Fruit fly (Drosophila melanogaster): Measurements from ENCODE around the gene Cpr76Bd.
A peak's percentile ranks its signal among the peaks of the same experiment; 100 is the strongest.

The Cpr76Bd gene

DNA sequence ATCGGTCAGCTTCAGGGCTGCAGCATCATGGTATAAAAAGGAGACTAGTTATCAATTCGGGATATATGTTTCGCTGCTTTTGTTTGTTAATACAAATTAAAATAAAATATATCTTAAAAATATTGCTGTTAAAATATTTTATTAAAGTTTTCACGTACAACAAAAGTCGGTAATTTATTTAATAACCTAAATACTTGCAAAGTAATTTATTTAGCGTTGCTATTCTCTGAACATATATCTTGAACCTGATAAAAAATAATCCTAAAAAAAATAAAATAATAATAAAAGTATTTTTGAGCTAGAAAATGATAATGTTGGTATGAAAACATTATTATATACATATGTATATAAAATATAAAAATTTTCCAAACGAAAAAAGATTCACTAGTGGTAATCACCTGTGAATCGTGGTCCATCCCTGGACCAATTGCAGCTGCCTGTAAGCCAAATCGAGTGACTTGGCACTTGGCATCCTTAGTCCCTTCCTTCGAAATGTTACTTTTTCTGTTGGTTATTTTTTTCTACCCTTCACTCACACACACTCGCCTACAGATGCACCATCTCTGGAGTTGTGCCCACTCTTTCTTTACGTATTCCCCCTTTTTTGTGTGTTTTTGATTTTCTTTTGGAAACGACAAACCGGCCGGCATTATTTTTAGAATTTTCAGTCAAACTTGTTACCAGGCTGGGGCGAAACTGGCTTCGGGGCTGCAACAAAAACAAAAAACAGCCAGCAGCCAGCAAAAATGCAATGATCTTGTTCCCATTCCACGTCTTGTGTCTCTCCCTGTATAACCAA lies 24.9 kb downstream of the Cpr76Bd start:
- no peak for TF ChIP-seq CG14711 (tag; optimal IDR thresholded peaks at IDR 0.05)
- TF ChIP-seq Hr96 (GFP tag; optimal IDR thresholded peaks at IDR 0.05), result no peak
- TF ChIP-seq CG5204 (GFP tag; optimal IDR thresholded peaks at IDR 0.05), result no peak
- no peak for TF ChIP-seq CG7045 (GFP tag; optimal IDR thresholded peaks at IDR 0.05)

DNA sequence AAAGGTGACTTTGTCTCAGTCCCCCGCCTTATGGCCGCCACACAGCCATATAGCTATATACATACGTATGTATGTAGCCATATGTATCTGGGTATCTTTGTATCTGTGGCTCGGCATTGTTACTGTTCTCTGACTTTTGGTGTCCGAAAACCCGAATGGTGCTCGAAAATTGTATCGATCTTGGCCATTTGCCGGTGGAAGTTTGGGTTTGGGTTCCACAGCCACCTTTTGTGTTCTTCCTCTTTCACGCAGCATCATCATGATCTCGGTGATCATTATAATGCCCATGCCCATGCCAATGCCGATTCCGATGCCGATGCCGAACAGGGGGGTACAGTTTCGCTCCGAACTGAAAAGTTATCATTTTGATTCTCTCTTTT lies 25.4 kb downstream of the Cpr76Bd start:
- no peak for TF ChIP-seq bab1 (GFP tag; optimal IDR thresholded peaks at IDR 0.05)
- no peak for TF ChIP-seq toe (GFP tag; optimal IDR thresholded peaks at IDR 0.05)
- no peak for TF ChIP-seq CG7101 (tag; optimal IDR thresholded peaks at IDR 0.05)
- TF ChIP-seq tj (GFP tag; optimal IDR thresholded peaks at IDR 0.05), result no peak
- no peak for TF ChIP-seq CG11617 (GFP tag; optimal IDR thresholded peaks at IDR 0.05)

- TF ChIP-seq CG1620 (GFP tag; optimal IDR thresholded peaks at IDR 0.05) (no peak), Clk (GFP tag; optimal IDR thresholded peaks at IDR 0.05) (no peak), CG14711 (tag; optimal IDR thresholded peaks at IDR 0.05) (no peak), CG11617 (GFP tag; optimal IDR thresholded peaks at IDR 0.05) (no peak), cnc (optimal IDR thresholded peaks at IDR 0.05) (no peak), CG33017 (tag; optimal IDR thresholded peaks at IDR 0.05) (no peak), CG7045 (GFP tag; optimal IDR thresholded peaks at IDR 0.05) (no peak), Mnt (GFP tag; optimal IDR thresholded peaks at IDR 0.05) (no peak), CG12768 (GFP tag; optimal IDR thresholded peaks at IDR 0.05) (no peak), pad (GFP tag; optimal IDR thresholded peaks at IDR 0.05) (no peak), CG5204 (GFP tag; optimal IDR thresholded peaks at IDR 0.05) (no peak)
Measured at dm6 chr3L:19558674-19559073, 26.1 kb downstream of the Cpr76Bd start.

DNA sequence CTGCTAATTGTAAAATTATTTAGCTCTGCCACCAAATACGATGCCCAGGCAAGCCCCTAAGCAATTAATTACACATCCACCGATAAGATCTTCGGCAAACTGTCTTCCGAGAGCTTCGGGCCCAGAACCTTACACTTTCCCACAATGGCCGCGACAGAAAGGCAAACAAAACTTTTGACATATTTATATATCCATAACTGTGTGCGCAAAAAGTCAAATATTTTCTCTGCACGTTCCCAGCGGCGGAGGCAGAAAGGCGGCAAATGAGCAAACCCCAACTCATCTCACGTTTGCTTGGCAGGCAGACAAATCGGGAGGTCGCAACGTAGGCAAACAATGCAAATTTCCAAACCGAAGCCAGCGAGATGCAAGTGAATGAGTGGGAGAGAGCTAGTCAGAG lies 26.6 kb downstream of the Cpr76Bd start:
- TF ChIP-seq CG11617 (GFP tag; optimal IDR thresholded peaks at IDR 0.05) (no peak), pad (GFP tag; optimal IDR thresholded peaks at IDR 0.05) (no peak), Crg-1 (GFP tag; optimal IDR thresholded peaks at IDR 0.05) (no peak), cic (GFP tag; optimal IDR thresholded peaks at IDR 0.05) (no peak), tj (GFP tag; optimal IDR thresholded peaks at IDR 0.05) (no peak), CG33017 (tag; optimal IDR thresholded peaks at IDR 0.05) (no peak)

DNA sequence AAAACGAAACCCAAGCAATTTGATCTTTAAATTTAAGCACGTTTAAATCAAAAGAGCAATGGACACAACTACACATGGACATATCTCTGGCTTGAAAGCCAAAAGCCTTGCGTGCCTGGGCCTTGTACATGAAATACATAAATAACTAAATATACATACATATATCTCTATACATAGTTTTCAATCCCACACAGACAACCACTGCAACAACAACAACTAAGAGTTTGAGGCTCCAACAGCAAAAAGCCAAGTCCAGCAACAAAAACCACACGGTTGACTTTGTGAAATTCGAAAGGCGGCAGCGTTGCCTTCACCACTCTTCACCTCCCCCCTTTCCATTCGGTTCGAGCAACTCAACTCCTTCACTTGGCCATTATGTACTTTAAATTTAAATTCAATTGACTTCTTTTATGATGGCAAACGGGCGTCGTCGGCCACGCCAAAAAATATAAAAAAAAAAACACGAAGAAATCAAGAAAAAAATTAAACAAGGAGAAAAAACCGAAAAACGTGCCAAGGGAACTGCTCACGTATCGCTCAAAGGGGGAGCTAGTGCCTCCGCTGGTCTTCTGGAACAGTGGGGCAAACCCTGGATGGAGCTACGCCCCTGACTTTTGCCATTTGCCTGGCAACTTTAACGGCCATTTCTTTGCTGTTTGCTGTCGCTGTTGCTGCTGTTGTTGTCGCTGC lies 27.6 kb downstream of the Cpr76Bd start:
- no peak for TF ChIP-seq Hr96 (GFP tag; optimal IDR thresholded peaks at IDR 0.05)
- no peak for TF ChIP-seq toe (GFP tag; optimal IDR thresholded peaks at IDR 0.05)
- TF ChIP-seq Mnt (GFP tag; optimal IDR thresholded peaks at IDR 0.05), result no peak
- no peak for TF ChIP-seq pad (GFP tag; optimal IDR thresholded peaks at IDR 0.05)
- TF ChIP-seq CG1620 (GFP tag; optimal IDR thresholded peaks at IDR 0.05), result no peak
- no peak for TF ChIP-seq CG14711 (tag; optimal IDR thresholded peaks at IDR 0.05)
- TF ChIP-seq ovo (GFP tag; optimal IDR thresholded peaks at IDR 0.05), result no peak
- no peak for TF ChIP-seq Crg-1 (GFP tag; optimal IDR thresholded peaks at IDR 0.05)
- no peak for TF ChIP-seq CG11617 (GFP tag; optimal IDR thresholded peaks at IDR 0.05)
- no peak for TF ChIP-seq cic (GFP tag; optimal IDR thresholded peaks at IDR 0.05)
- TF ChIP-seq CG12768 (GFP tag; optimal IDR thresholded peaks at IDR 0.05), result no peak
- TF ChIP-seq cnc (optimal IDR thresholded peaks at IDR 0.05), result no peak
- no peak for TF ChIP-seq CG7101 (tag; optimal IDR thresholded peaks at IDR 0.05)
- no peak for TF ChIP-seq CG5204 (GFP tag; optimal IDR thresholded peaks at IDR 0.05)
- TF ChIP-seq tj (GFP tag; optimal IDR thresholded peaks at IDR 0.05), result no peak

DNA sequence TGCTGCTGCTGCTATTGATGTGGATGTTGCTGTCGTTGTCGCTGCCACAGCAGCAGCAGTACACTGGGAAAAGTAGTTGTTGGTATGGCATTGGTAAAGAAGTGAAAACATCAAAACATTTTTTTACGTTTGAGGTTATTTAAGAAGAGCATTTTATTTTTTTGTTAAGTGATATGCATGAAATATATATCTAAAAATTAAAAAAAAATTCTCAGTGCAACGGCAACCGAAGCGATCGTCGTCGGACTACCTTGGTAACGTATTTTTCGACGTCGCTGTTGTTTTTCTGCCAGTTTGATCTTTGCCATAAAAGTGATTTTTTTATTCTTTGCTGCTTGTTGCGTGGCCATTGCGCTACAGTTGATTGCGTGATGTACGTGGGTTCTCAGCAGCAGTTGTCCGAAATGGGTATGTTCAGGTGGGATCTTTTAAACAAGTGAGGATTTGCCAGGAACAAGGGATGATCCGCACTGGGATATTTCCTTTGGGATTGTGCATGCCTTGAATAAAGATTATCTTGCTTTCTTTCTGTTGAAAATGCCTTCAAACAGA lies 28.2 kb downstream of the Cpr76Bd start:
- TF ChIP-seq pad (GFP tag; optimal IDR thresholded peaks at IDR 0.05) (no peak), Crg-1 (GFP tag; optimal IDR thresholded peaks at IDR 0.05) (no peak), cnc (optimal IDR thresholded peaks at IDR 0.05) (no peak), kay (GFP tag; ENCODE audit: borderline replicate concordance) (no peak), toe (GFP tag; optimal IDR thresholded peaks at IDR 0.05) (no peak), ovo (GFP tag; optimal IDR thresholded peaks at IDR 0.05) (no peak), CG7101 (tag; optimal IDR thresholded peaks at IDR 0.05) (peak; percentile 33), CG11617 (GFP tag; optimal IDR thresholded peaks at IDR 0.05) (no peak), CG7045 (GFP tag; optimal IDR thresholded peaks at IDR 0.05) (peak; percentile 57), Mnt (GFP tag; optimal IDR thresholded peaks at IDR 0.05) (no peak), CG12768 (GFP tag; optimal IDR thresholded peaks at IDR 0.05) (no peak), tj (GFP tag; optimal IDR thresholded peaks at IDR 0.05) (no peak), CG14711 (tag; optimal IDR thresholded peaks at IDR 0.05) (peak; percentile 28), CG5204 (GFP tag; optimal IDR thresholded peaks at IDR 0.05) (peak; percentile 50)

DNA sequence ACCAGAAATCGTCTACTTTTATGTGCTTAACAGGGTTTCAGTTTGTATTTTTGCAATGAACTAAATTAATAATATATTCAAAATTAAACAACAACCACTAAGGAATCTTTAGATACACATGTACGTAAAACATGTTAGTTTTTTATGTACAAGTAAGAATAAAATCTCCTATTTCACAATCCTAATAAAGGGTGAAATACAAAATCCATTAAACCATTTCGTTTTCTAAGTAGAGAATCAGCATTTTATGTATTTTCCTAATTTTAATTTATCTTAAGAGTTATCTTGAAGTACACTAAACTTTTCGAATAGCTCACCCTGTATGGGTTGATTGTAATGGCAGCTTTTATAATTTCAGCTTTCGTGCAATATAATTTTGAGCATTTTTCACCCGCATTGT lies 29.2 kb downstream of the Cpr76Bd start:
- TF ChIP-seq CG5204 (GFP tag; optimal IDR thresholded peaks at IDR 0.05) (peak; percentile 25), CG1620 (GFP tag; optimal IDR thresholded peaks at IDR 0.05) (no peak)
